Worm (Caenorhabditis elegans): ENCODE results near the gene C15C8.6.

- TF ChIP-seq snpc-4 (tag; optimal IDR thresholded peaks at IDR 0.05), result no peak
- TF ChIP-seq alr-1 (tag; optimal IDR thresholded peaks at IDR 0.05), result no peak
These were observed 35.7 kb upstream of the C15C8.6 start, which contains the start of gene fkb-4 for ce11 chrV:12787026-12787425.

Data from whole organism, L2 larva.